Fruit fly (Drosophila melanogaster) S2 (cell line): Measurements from ENCODE around the gene CG5004.

Source experiments
- CG8478 ChIP-seq: fragments of >200 bp; optimal IDR thresholded peaks from 2 replicates; lab custom pipeline; 2018
- CTCF ChIP-seq, 2 experiments: fragments of >200 bp; optimal IDR thresholded peaks; 2 replicates each; lab custom pipeline; 2018

- TF ChIP-seq CTCF (optimal IDR thresholded peaks at IDR 0.05; lab: Kevin White, UChicago) (peak; percentile 78 to 87), CG8478 (lab: Kevin White, UChicago) (no peak)
Measured at dm6 chrX:17091062-17091904, 16.1 kb upstream of the CG5004 start, which contains the start of the genes CG16700 and CG4991.
